Worm (Caenorhabditis elegans) whole organism, late embryonic: ENCODE data around the gene Y37A1B.7.
A peak's percentile ranks its signal among the peaks of the same experiment; 100 is the strongest.

Experiments
- C38D4.7 ChIP-seq: fragments of 200-800 bp; sonication (Bioruptor generic); optimal IDR thresholded peaks from 2 replicates; lab custom pipeline; 2018; ENCODE audit warnings: mild to moderate bottlenecking, missing genetic modification characterization, moderate library complexity, missing compliant biosample characterization
- K02D7.2 ChIP-seq: sonication (generic microtip); optimal IDR thresholded peaks from 2 replicates; lab custom pipeline; 2017; ENCODE audit warnings: mild to moderate bottlenecking, missing genetic modification characterization, missing compliant biosample characterization
- K09A11.1 ChIP-seq: sonication (generic microtip); optimal IDR thresholded peaks from 2 replicates; lab custom pipeline; 2017; ENCODE audit warnings: antibody characterized with exemption, mild to moderate bottlenecking, missing genetic modification characterization, missing compliant biosample characterization; ENCODE audit not compliant: insufficient read depth
- Y22D7AL.16 ChIP-seq: sonication (generic microtip); optimal IDR thresholded peaks from 2 replicates; lab custom pipeline; 2016; ENCODE audit warnings: missing genetic modification characterization, missing compliant biosample characterization
- ama-1 ChIP-seq: fragments of 150-350 bp; optimal IDR thresholded peaks from 2 replicates; lab custom pipeline; 2014
- ceh-14 ChIP-seq: sonication (generic microtip); optimal IDR thresholded peaks from 2 replicates; lab custom pipeline; 2016; ENCODE audit warnings: missing genotype, missing genetic modification characterization, missing compliant biosample characterization
- ceh-18 ChIP-seq: sonication (generic microtip); optimal IDR thresholded peaks from 2 replicates; lab custom pipeline; 2016; ENCODE audit warnings: missing genetic modification characterization, missing compliant biosample characterization
- ceh-19 ChIP-seq: fragments of 200-800 bp; sonication (Bioruptor generic); optimal IDR thresholded peaks from 2 replicates; lab custom pipeline; 2018; ENCODE audit warnings: mild to moderate bottlenecking, missing genetic modification characterization, missing compliant biosample characterization
- ceh-2 ChIP-seq: sonication (generic microtip); optimal IDR thresholded peaks from 2 replicates; lab custom pipeline; 2016; ENCODE audit warnings: missing genotype, missing genetic modification characterization, missing compliant biosample characterization
- ceh-24 ChIP-seq: sonication (generic microtip); optimal IDR thresholded peaks from 2 replicates; lab custom pipeline; 2016; ENCODE audit warnings: mild to moderate bottlenecking, missing genetic modification characterization, missing compliant biosample characterization
- ceh-30 ChIP-seq: fragments of 150-350 bp; optimal IDR thresholded peaks from 2 replicates; lab custom pipeline; 2014; ENCODE audit warnings: missing biosample characterization, missing genetic modification characterization
- ceh-31 ChIP-seq: sonication (generic microtip); optimal IDR thresholded peaks from 2 replicates; lab custom pipeline; 2016; ENCODE audit warnings: missing genetic modification characterization, missing compliant biosample characterization
- ceh-34 ChIP-seq: sonication (generic microtip); optimal IDR thresholded peaks from 2 replicates; lab custom pipeline; 2016; ENCODE audit warnings: mild to moderate bottlenecking, missing genetic modification characterization, missing compliant biosample characterization
- ceh-6 ChIP-seq: fragments of 200-800 bp; sonication (Bioruptor generic); optimal IDR thresholded peaks from 2 replicates; lab custom pipeline; 2018; ENCODE audit warnings: mild to moderate bottlenecking, missing genetic modification characterization, missing compliant biosample characterization
- che-1 ChIP-seq: sonication (generic microtip); optimal IDR thresholded peaks from 2 replicates; lab custom pipeline; 2016; ENCODE audit warnings: mild to moderate bottlenecking, missing genetic modification characterization, missing compliant biosample characterization
- elt-2 ChIP-seq: sonication (generic microtip); optimal IDR thresholded peaks from 2 replicates; lab custom pipeline; 2016; ENCODE audit warnings: missing genetic modification reagents, missing genetic modification characterization, missing compliant biosample characterization
- elt-4 ChIP-seq: sonication (generic microtip); optimal IDR thresholded peaks from 2 replicates; lab custom pipeline; 2016; ENCODE audit warnings: missing genetic modification characterization, missing compliant biosample characterization
- ets-4 ChIP-seq: sonication (generic microtip); optimal IDR thresholded peaks from 2 replicates; lab custom pipeline; 2016; ENCODE audit warnings: missing genetic modification characterization, missing compliant biosample characterization
- fax-1 ChIP-seq: sonication (generic microtip); optimal IDR thresholded peaks from 2 replicates; lab custom pipeline; 2016; ENCODE audit warnings: missing genotype, missing genetic modification characterization, missing compliant biosample characterization
- fkh-10 ChIP-seq: fragments of 150-350 bp; optimal IDR thresholded peaks from 2 replicates; lab custom pipeline; 2014; ENCODE audit warnings: missing biosample characterization, missing genetic modification reagents, missing genetic modification characterization
- fkh-6 ChIP-seq: sonication (generic microtip); optimal IDR thresholded peaks from 2 replicates; lab custom pipeline; 2016; ENCODE audit warnings: missing genetic modification characterization, missing compliant biosample characterization
- gmeb-2 ChIP-seq: sonication (generic microtip); optimal IDR thresholded peaks from 2 replicates; lab custom pipeline; 2016; ENCODE audit warnings: missing genetic modification characterization, inconsistent platforms, missing compliant biosample characterization
- hlh-13 ChIP-seq: fragments of 200-800 bp; sonication (Bioruptor generic); optimal IDR thresholded peaks from 2 replicates; lab custom pipeline; 2018; ENCODE audit warnings: mild to moderate bottlenecking, missing genetic modification characterization, missing compliant biosample characterization
- hlh-30 ChIP-seq: sonication (generic microtip); optimal IDR thresholded peaks from 2 replicates; lab custom pipeline; 2017; ENCODE audit warnings: antibody characterized with exemption, missing genetic modification characterization, missing compliant biosample characterization; ENCODE audit not compliant: insufficient read depth
- hlh-6 ChIP-seq: sonication (generic microtip); optimal IDR thresholded peaks from 2 replicates; lab custom pipeline; 2016; ENCODE audit warnings: missing genotype, missing genetic modification characterization, missing compliant biosample characterization
- hlh-8 ChIP-seq: sonication (generic microtip); optimal IDR thresholded peaks from 2 replicates; lab custom pipeline; 2016; ENCODE audit warnings: missing genotype, missing genetic modification characterization, missing compliant biosample characterization
- lin-11 ChIP-seq: fragments of 200-800 bp; sonication (Bioruptor generic); optimal IDR thresholded peaks from 2 replicates; lab custom pipeline; 2018; ENCODE audit warnings: mild to moderate bottlenecking, missing genetic modification characterization, missing compliant biosample characterization
- mec-3 ChIP-seq: sonication (generic microtip); optimal IDR thresholded peaks from 2 replicates; lab custom pipeline; 2016; ENCODE audit warnings: borderline replicate concordance, missing genetic modification characterization, missing compliant biosample characterization
- nfya-1 ChIP-seq: sonication (generic microtip); optimal IDR thresholded peaks from 2 replicates; lab custom pipeline; 2017; ENCODE audit warnings: missing genetic modification characterization, mild to moderate bottlenecking, missing compliant biosample characterization, antibody characterized with exemption, moderate library complexity
- nhr-11 ChIP-seq: fragments of 150-350 bp; optimal IDR thresholded peaks from 2 replicates; lab custom pipeline; 2014; ENCODE audit warnings: missing biosample characterization, missing genetic modification characterization
- nhr-232 ChIP-seq: sonication (generic microtip); optimal IDR thresholded peaks from 2 replicates; lab custom pipeline; 2016; ENCODE audit warnings: missing genetic modification characterization, missing compliant biosample characterization
- odd-2 ChIP-seq: sonication (generic microtip); optimal IDR thresholded peaks from 2 replicates; lab custom pipeline; 2017; ENCODE audit warnings: antibody characterized with exemption, mild to moderate bottlenecking, missing genetic modification characterization, missing compliant biosample characterization
- pag-3 ChIP-seq: sonication (generic microtip); optimal IDR thresholded peaks from 2 replicates; lab custom pipeline; 2016; ENCODE audit warnings: missing compliant biosample characterization, missing genetic modification characterization, borderline replicate concordance
- pat-9 ChIP-seq: fragments of 200-800 bp; sonication (Bioruptor generic); optimal IDR thresholded peaks from 2 replicates; lab custom pipeline; 2018; ENCODE audit warnings: mild to moderate bottlenecking, missing genetic modification characterization, moderate library complexity, missing compliant biosample characterization
- pax-1 ChIP-seq: fragments of 150-350 bp; optimal IDR thresholded peaks from 2 replicates; lab custom pipeline; 2014; ENCODE audit warnings: missing biosample characterization, missing genetic modification characterization
- pha-2 ChIP-seq: sonication (generic microtip); optimal IDR thresholded peaks from 2 replicates; lab custom pipeline; 2017; ENCODE audit warnings: mild to moderate bottlenecking, missing genetic modification characterization, missing compliant biosample characterization
- pha-4 ChIP-seq: fragments of 150-350 bp; optimal IDR thresholded peaks from 2 replicates; lab custom pipeline; 2018; ENCODE audit warnings: missing biosample characterization, missing genetic modification reagents, missing genetic modification characterization
- pros-1 ChIP-seq: fragments of 150-350 bp; optimal IDR thresholded peaks from 2 replicates; lab custom pipeline; 2014; ENCODE audit warnings: missing biosample characterization, missing genetic modification reagents, missing genetic modification characterization
- ref-2 ChIP-seq: sonication (generic microtip); optimal IDR thresholded peaks from 2 replicates; lab custom pipeline; 2016; ENCODE audit warnings: missing genetic modification characterization, missing compliant biosample characterization
- sdc-2 ChIP-seq: sonication (generic microtip); optimal IDR thresholded peaks from 2 replicates; lab custom pipeline; 2016; ENCODE audit warnings: missing genotype, missing genetic modification characterization, missing compliant biosample characterization
- sox-2 ChIP-seq: fragments of 200-800 bp; sonication (Bioruptor generic); IDR thresholded peaks from 2 replicates; pipeline ENCODE4 v1.3.6; 2022; ENCODE audit warnings: missing genetic modification reagents, missing genetic modification characterization, missing compliant biosample characterization
- sox-4 ChIP-seq: sonication (generic microtip); optimal IDR thresholded peaks from 2 replicates; lab custom pipeline; 2017; ENCODE audit warnings: mild to moderate bottlenecking, missing genetic modification characterization, inconsistent platforms, missing compliant biosample characterization
- syd-9 ChIP-seq: sonication (generic microtip); optimal IDR thresholded peaks from 2 replicates; lab custom pipeline; 2016; ENCODE audit warnings: mild to moderate bottlenecking, missing genetic modification characterization, moderate library complexity, missing compliant biosample characterization
- tbx-2 ChIP-seq: sonication (generic microtip); optimal IDR thresholded peaks from 2 replicates; lab custom pipeline; 2016; ENCODE audit warnings: missing genetic modification characterization, missing compliant biosample characterization
- tbx-7 ChIP-seq: sonication (generic microtip); optimal IDR thresholded peaks from 2 replicates; lab custom pipeline; 2016; ENCODE audit warnings: missing genotype, missing genetic modification characterization, missing compliant biosample characterization
- ttx-3 ChIP-seq: sonication (generic microtip); optimal IDR thresholded peaks from 2 replicates; lab custom pipeline; 2016; ENCODE audit warnings: missing genetic modification reagents, missing genetic modification characterization, missing compliant biosample characterization
- unc-3 ChIP-seq, 2 experiments: fragments of 200-800 bp in 1 of 2; sonication (Bioruptor generic) in 1 of 2; sonication (generic microtip) in 1 of 2; conservative IDR thresholded peaks in 1 of 2; optimal IDR thresholded peaks in 1 of 2; 2 replicates each; pipeline versions ENCODE4 v1.3.6 to Lab custom; 2016 to 2022; ENCODE audit warnings: missing compliant biosample characterization in 2 of 2, missing genetic modification characterization in 2 of 2, missing genetic modification reagents in 1 of 2
- unc-42 ChIP-seq: sonication (generic microtip); optimal IDR thresholded peaks from 2 replicates; lab custom pipeline; 2016; ENCODE audit warnings: missing genotype, missing genetic modification characterization, missing compliant biosample characterization
- unc-86 ChIP-seq: sonication (generic microtip); optimal IDR thresholded peaks from 2 replicates; lab custom pipeline; 2016; ENCODE audit warnings: missing genetic modification characterization, missing compliant biosample characterization
- zip-5 ChIP-seq: sonication (generic microtip); optimal IDR thresholded peaks from 2 replicates; lab custom pipeline; 2016; ENCODE audit warnings: missing genetic modification characterization, missing compliant biosample characterization

Gene Y37A1B.7

ce11 chrIV:14013692-14014091, 29.9 kb downstream of the Y37A1B.7 start:
- TF ChIP-seq unc-86 (tag; lab: Kevin White, UChicago), result peak; percentile 27
- no peak for TF ChIP-seq syd-9 (tag; lab: Kevin White, UChicago)
- no peak for TF ChIP-seq hlh-8
- peak; percentile 56 for TF ChIP-seq lin-11 (tag; lab: Kevin White, UChicago)
- peak; percentile 40 for TF ChIP-seq nfya-1 (tag; lab: Kevin White, UChicago)
- no peak for TF ChIP-seq K02D7.2 (tag; lab: Kevin White, UChicago)
- TF ChIP-seq ceh-6 (GFP tag; lab: Kevin White, UChicago), result no peak
- 0 out of 2 replicates have a peak, but pooled peaks have one; percentile 19 for TF ChIP-seq unc-3 (GFP tag; conservative IDR thresholded peaks at IDR 0.05; lab: Robert Waterston, UW)
- TF ChIP-seq unc-3 (tag; optimal IDR thresholded peaks at IDR 0.05; lab: Kevin White, UChicago), result no peak
- peak; percentile 6 for TF ChIP-seq zip-5 (tag; lab: Kevin White, UChicago)
- no peak for TF ChIP-seq nhr-11 (tag; lab: Kevin White, UChicago)
- no peak for TF ChIP-seq pha-4 (tag; lab: Kevin White, UChicago)
- TF ChIP-seq ceh-18 (tag; lab: Kevin White, UChicago), result no peak
- TF ChIP-seq nhr-232, result peak; percentile 55
- no peak for TF ChIP-seq ets-4 (tag; lab: Kevin White, UChicago)
- TF ChIP-seq che-1 (tag; lab: Kevin White, UChicago), result peak; percentile 66
- no peak for TF ChIP-seq sdc-2
- TF ChIP-seq pros-1 (tag; lab: Kevin White, UChicago), result no peak
- peak; percentile 71 for TF ChIP-seq ttx-3 (tag; lab: Kevin White, UChicago)
- peak; percentile 8 for TF ChIP-seq odd-2 (tag; lab: Kevin White, UChicago)
- peak; percentile 59 for TF ChIP-seq C38D4.7 (GFP tag; lab: Kevin White, UChicago)
- TF ChIP-seq ceh-30 (tag; lab: Kevin White, UChicago), result no peak
- no peak for TF ChIP-seq pax-1 (tag; lab: Kevin White, UChicago)
- no peak for TF ChIP-seq elt-4 (tag; lab: Kevin White, UChicago)
- TF ChIP-seq pag-3 (tag; lab: Kevin White, UChicago), result no peak
- TF ChIP-seq tbx-7 (tag; lab: Kevin White, UChicago), result no peak
- TF ChIP-seq pha-2 (tag; lab: Kevin White, UChicago), result peak; percentile 51
- no peak for TF ChIP-seq ceh-31 (tag; lab: Kevin White, UChicago)
- no peak for TF ChIP-seq ceh-19 (GFP tag; lab: Kevin White, UChicago)
- TF ChIP-seq fax-1 (tag; lab: Kevin White, UChicago), result no peak
- TF ChIP-seq fkh-6 (tag; lab: Kevin White, UChicago), result no peak
- TF ChIP-seq mec-3 (tag; lab: Kevin White, UChicago), result no peak
- no peak for TF ChIP-seq ceh-2 (tag; lab: Kevin White, UChicago)
- no peak for TF ChIP-seq sox-4 (tag; lab: Kevin White, UChicago)
- TF ChIP-seq fkh-10, result no peak
- peak; percentile 28 for TF ChIP-seq Y22D7AL.16 (tag; lab: Kevin White, UChicago)
- TF ChIP-seq sox-2 (GFP tag; lab: Robert Waterston, UW), result no peak
- no peak for TF ChIP-seq ref-2
- TF ChIP-seq gmeb-2 (tag; lab: Kevin White, UChicago), result no peak
- no peak for TF ChIP-seq ceh-14
- peak; percentile 22 for TF ChIP-seq ceh-34 (tag; lab: Kevin White, UChicago)
- peak; percentile 10 for TF ChIP-seq tbx-2 (tag; lab: Kevin White, UChicago)
- TF ChIP-seq elt-2 (tag; lab: Kevin White, UChicago), result peak; percentile 63
- TF ChIP-seq, all 69 proteins: peak for 15

- TF ChIP-seq ama-1 (lab: Kevin White, UChicago), result no peak
- TF ChIP-seq sdc-2, result no peak
- no peak for TF ChIP-seq K09A11.1 (tag; lab: Kevin White, UChicago)
- no peak for TF ChIP-seq pax-1 (tag; lab: Kevin White, UChicago)
- no peak for TF ChIP-seq hlh-6 (tag; lab: Kevin White, UChicago)
- TF ChIP-seq tbx-2 (tag; lab: Kevin White, UChicago), result no peak
- TF ChIP-seq hlh-30 (tag; lab: Kevin White, UChicago), result no peak
- TF ChIP-seq pat-9, result no peak
- no peak for TF ChIP-seq ceh-24 (tag; lab: Kevin White, UChicago)
- TF ChIP-seq fax-1 (tag; lab: Kevin White, UChicago), result no peak
- no peak for TF ChIP-seq unc-3 (GFP tag; conservative IDR thresholded peaks at IDR 0.05; lab: Robert Waterston, UW)
- no peak for TF ChIP-seq unc-3 (tag; optimal IDR thresholded peaks at IDR 0.05; lab: Kevin White, UChicago)
- no peak for TF ChIP-seq ceh-18 (tag; lab: Kevin White, UChicago)
- no peak for TF ChIP-seq hlh-8
- no peak for TF ChIP-seq pros-1 (tag; lab: Kevin White, UChicago)
- TF ChIP-seq pag-3 (tag; lab: Kevin White, UChicago), result no peak
- no peak for TF ChIP-seq hlh-13 (GFP tag; lab: Kevin White, UChicago)
- TF ChIP-seq unc-42 (tag; lab: Kevin White, UChicago), result no peak
Measured at ce11 chrIV:14008709-14009108, 34.9 kb downstream of the Y37A1B.7 start.
